Worm (Caenorhabditis elegans) whole organism, late embryonic: Measurements from ENCODE around the gene F08D12.7.

Experiments used
- ets-4 ChIP-seq: sonication (generic microtip); optimal IDR thresholded peaks from 2 replicates; lab custom pipeline; 2016; ENCODE audit warnings: missing genetic modification characterization, missing compliant biosample characterization
- nfya-1 ChIP-seq: sonication (generic microtip); optimal IDR thresholded peaks from 2 replicates; lab custom pipeline; 2017; ENCODE audit warnings: missing genetic modification characterization, mild to moderate bottlenecking, missing compliant biosample characterization, antibody characterized with exemption, moderate library complexity
- nhr-11 ChIP-seq: fragments of 150-350 bp; optimal IDR thresholded peaks from 2 replicates; lab custom pipeline; 2014; ENCODE audit warnings: missing biosample characterization, missing genetic modification characterization
- nhr-232 ChIP-seq: sonication (generic microtip); optimal IDR thresholded peaks from 2 replicates; lab custom pipeline; 2016; ENCODE audit warnings: missing genetic modification characterization, missing compliant biosample characterization
- pha-2 ChIP-seq: sonication (generic microtip); optimal IDR thresholded peaks from 2 replicates; lab custom pipeline; 2017; ENCODE audit warnings: mild to moderate bottlenecking, missing genetic modification characterization, missing compliant biosample characterization
- rnt-1 ChIP-seq: sonication (generic microtip); optimal IDR thresholded peaks from 2 replicates; lab custom pipeline; 2016; ENCODE audit warnings: missing genetic modification characterization, missing compliant biosample characterization
- sox-2 ChIP-seq: fragments of 200-800 bp; sonication (Bioruptor generic); IDR thresholded peaks from 2 replicates; pipeline ENCODE4 v1.3.6; 2022; ENCODE audit warnings: missing genetic modification reagents, missing genetic modification characterization, missing compliant biosample characterization
- tbx-2 ChIP-seq: sonication (generic microtip); optimal IDR thresholded peaks from 2 replicates; lab custom pipeline; 2016; ENCODE audit warnings: missing genetic modification characterization, missing compliant biosample characterization
- ztf-16 ChIP-seq: sonication (generic microtip); optimal IDR thresholded peaks from 2 replicates; lab custom pipeline; 2017; ENCODE audit warnings: missing genetic modification characterization, missing compliant biosample characterization

DNA sequence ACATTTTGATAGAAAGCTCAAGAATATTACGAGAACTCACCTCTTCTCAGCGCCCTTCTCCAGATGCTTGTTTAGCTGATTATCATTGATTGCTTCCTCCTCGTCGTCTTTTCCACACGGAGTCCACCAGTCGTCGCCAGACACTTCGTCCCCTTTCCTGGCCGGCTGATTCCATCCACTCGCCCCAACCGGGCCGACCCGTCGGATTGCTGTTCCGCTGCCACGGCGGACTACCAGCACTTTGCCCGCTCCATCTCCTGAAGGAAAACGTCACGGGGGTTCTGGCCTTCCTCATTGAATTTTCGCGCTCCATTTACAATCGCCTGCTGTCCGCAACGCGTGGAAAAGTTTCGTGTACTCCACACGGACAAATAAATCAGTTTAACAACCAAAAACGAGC is 14.5 kb upstream of the F08D12.7 start:
- no peak for TF ChIP-seq tbx-2
- TF ChIP-seq rnt-1 (tag; lab: Kevin White, UChicago): no peak
- TF ChIP-seq nhr-11 (tag; lab: Kevin White, UChicago): no peak
- no peak for TF ChIP-seq ets-4 (tag; lab: Kevin White, UChicago)
- no peak for TF ChIP-seq nfya-1 (tag; lab: Kevin White, UChicago)
- TF ChIP-seq sox-2 (GFP tag; lab: Robert Waterston, UW): no peak
- no peak for TF ChIP-seq pha-2 (tag; lab: Kevin White, UChicago)
- TF ChIP-seq nhr-232 (tag; lab: Kevin White, UChicago): no peak
- TF ChIP-seq ztf-16 (tag; lab: Kevin White, UChicago): no peak
